Worm (Caenorhabditis elegans) whole organism, L4/young adult: ENCODE results near the gene trpp-11.

ENCODE experiments used
- W03F9.2 ChIP-seq: fragments of 150-350 bp; optimal IDR thresholded peaks from 2 replicates; lab custom pipeline; 2014; ENCODE audit warnings: missing biosample characterization, missing genetic modification characterization
- dao-5 ChIP-seq: sonication (generic microtip); optimal IDR thresholded peaks from 2 replicates; lab custom pipeline; 2016; ENCODE audit warnings: missing genotype, missing genetic modification characterization, moderate library complexity, missing compliant biosample characterization
- him-1 ChIP-seq: sonication (generic microtip); optimal IDR thresholded peaks from 2 replicates; lab custom pipeline; 2016; ENCODE audit warnings: missing genotype, missing genetic modification reagents, missing genetic modification characterization, missing compliant biosample characterization

Gene trpp-11

ce11 chrIII:794984-795596 lies at the start of gene trpp-11:
trpp-11 (plus strand) TSS chrIII:795136.
- no peak for TF ChIP-seq him-1 (tag; lab: Kevin White, UChicago)
- TF ChIP-seq W03F9.2 (tag; lab: Kevin White, UChicago), result no peak
- TF ChIP-seq dao-5 (tag; lab: Kevin White, UChicago), result no peak

- TF ChIP-seq dao-5 (tag; lab: Kevin White, UChicago), result no peak
- TF ChIP-seq him-1 (tag; lab: Kevin White, UChicago), result no peak
- no peak for TF ChIP-seq W03F9.2 (tag; lab: Kevin White, UChicago)
These were observed 46.2 kb upstream of the trpp-11 start for ce11 chrIII:748782-749181.

ce11 chrIII:750028-750427 lies 44.9 kb upstream of the trpp-11 start:
- TF ChIP-seq him-1 (tag; lab: Kevin White, UChicago), result no peak
- no peak for TF ChIP-seq dao-5 (tag; lab: Kevin White, UChicago)
- TF ChIP-seq W03F9.2 (tag; lab: Kevin White, UChicago), result no peak

ce11 chrIII:752326-752725 lies 42.6 kb upstream of the trpp-11 start, which contains the start of gene pat-12:
pat-12 (minus strand) TSS chrIII:752426.
- TF ChIP-seq him-1 (tag; lab: Kevin White, UChicago) (no peak), dao-5 (tag; lab: Kevin White, UChicago) (no peak), W03F9.2 (tag; lab: Kevin White, UChicago) (no peak)

ce11 chrIII:754371-754770 lies 40.6 kb upstream of the trpp-11 start:
- TF ChIP-seq him-1 (tag; lab: Kevin White, UChicago) (no peak), dao-5 (tag; lab: Kevin White, UChicago) (no peak), W03F9.2 (tag; lab: Kevin White, UChicago) (no peak)

- TF ChIP-seq W03F9.2 (tag; lab: Kevin White, UChicago) (no peak), him-1 (tag; lab: Kevin White, UChicago) (no peak), dao-5 (tag; lab: Kevin White, UChicago) (no peak)
These were observed 37.0 kb upstream of the trpp-11 start, which contains the start of gene T17H7.7 for ce11 chrIII:757981-758380. T17H7.7 (minus strand) TSS chrIII:758081.

- TF ChIP-seq dao-5 (tag; lab: Kevin White, UChicago), result no peak
- no peak for TF ChIP-seq W03F9.2 (tag; lab: Kevin White, UChicago)
- TF ChIP-seq him-1 (tag; lab: Kevin White, UChicago), result no peak
These were observed 35.3 kb upstream of the trpp-11 start for ce11 chrIII:759675-760074.

- TF ChIP-seq him-1 (tag; lab: Kevin White, UChicago) (no peak), dao-5 (tag; lab: Kevin White, UChicago) (no peak), W03F9.2 (tag; lab: Kevin White, UChicago) (no peak)
These were observed 33.5 kb upstream of the trpp-11 start, which contains the start of gene nlp-52 for ce11 chrIII:761476-761875. nlp-52 (plus strand) TSS chrIII:761776.

ce11 chrIII:762508-762907 lies 32.4 kb upstream of the trpp-11 start:
- TF ChIP-seq him-1 (tag; lab: Kevin White, UChicago), result no peak
- TF ChIP-seq dao-5 (tag; lab: Kevin White, UChicago), result no peak
- TF ChIP-seq W03F9.2 (tag; lab: Kevin White, UChicago), result no peak

ce11 chrIII:764404-764803 lies 30.5 kb upstream of the trpp-11 start:
- TF ChIP-seq him-1 (tag; lab: Kevin White, UChicago) (peak; percentile 66), W03F9.2 (tag; lab: Kevin White, UChicago) (no peak), dao-5 (tag; lab: Kevin White, UChicago) (no peak)

ce11 chrIII:764884-765283 lies 30.1 kb upstream of the trpp-11 start, which contains the start of gene ptl-1:
ptl-1 (plus strand) TSS chrIII:765184.
- no peak for TF ChIP-seq W03F9.2 (tag; lab: Kevin White, UChicago)
- TF ChIP-seq him-1 (tag; lab: Kevin White, UChicago), result no peak
- no peak for TF ChIP-seq dao-5 (tag; lab: Kevin White, UChicago)

ce11 chrIII:768528-768927 lies 26.4 kb upstream of the trpp-11 start:
- TF ChIP-seq W03F9.2 (tag; lab: Kevin White, UChicago) (no peak), dao-5 (tag; lab: Kevin White, UChicago) (no peak), him-1 (tag; lab: Kevin White, UChicago) (no peak)

- TF ChIP-seq him-1 (tag; lab: Kevin White, UChicago), result no peak
These were observed 24.0 kb upstream of the trpp-11 start, which contains the start of gene tpst-2 for ce11 chrIII:770958-771357. tpst-2 (plus strand) TSS chrIII:771258.

ce11 chrIII:772675-773074 lies 22.3 kb upstream of the trpp-11 start:
- no peak for TF ChIP-seq him-1 (tag; lab: Kevin White, UChicago)
- no peak for TF ChIP-seq W03F9.2 (tag; lab: Kevin White, UChicago)
- TF ChIP-seq dao-5 (tag; lab: Kevin White, UChicago), result no peak
